Worm (Caenorhabditis elegans) whole organism, L4 larva: ENCODE data around the gene pqn-74.

Source experiments
- F10B5.3 ChIP-seq: sonication (generic microtip); optimal IDR thresholded peaks from 2 replicates; lab custom pipeline; 2016; ENCODE audit warnings: mild to moderate bottlenecking, missing genetic modification characterization, missing compliant biosample characterization
- F26F4.8 ChIP-seq: fragments of 200-800 bp; sonication (Bioruptor generic); conservative IDR thresholded peaks from 2 replicates; pipeline ENCODE4 v1.3.6; 2022; ENCODE audit warnings: missing genetic modification characterization, missing compliant biosample characterization
- R02D3.7 ChIP-seq: fragments of 150-350 bp; sonication (generic microtip); optimal IDR thresholded peaks from 3 replicates; lab custom pipeline; 2014; ENCODE audit warnings: missing biosample characterization, missing genetic modification characterization
- Y105C5A.15 ChIP-seq: fragments of 200-800 bp; sonication (Bioruptor generic); IDR thresholded peaks from 2 replicates; pipeline ENCODE4 v1.3.6; 2022; ENCODE audit warnings: missing genetic modification characterization, missing compliant biosample characterization
- Y48G9A.11 ChIP-seq: fragments of 200-800 bp; sonication (Bioruptor generic); IDR thresholded peaks from 2 replicates; pipeline ENCODE4 v1.3.6; 2022; ENCODE audit warnings: missing genetic modification reagents, missing genetic modification characterization, missing compliant biosample characterization
- Y5F2A.4 ChIP-seq: fragments of 200-800 bp; sonication (Bioruptor generic); optimal IDR thresholded peaks from 2 replicates; lab custom pipeline; 2018; ENCODE audit warnings: mild to moderate bottlenecking, missing genetic modification characterization, missing compliant biosample characterization
- Y75B8A.6 ChIP-seq: fragments of 200-800 bp; sonication (Bioruptor generic); IDR thresholded peaks from 2 replicates; pipeline ENCODE4 v1.3.6; 2022; ENCODE audit warnings: missing genetic modification reagents, missing genetic modification characterization, missing compliant biosample characterization
- attf-4 ChIP-seq: sonication (generic microtip); optimal IDR thresholded peaks from 3 replicates; lab custom pipeline; 2017; ENCODE audit warnings: missing biosample characterization, missing genetic modification characterization
- ceh-20 ChIP-seq: fragments of 200-800 bp; sonication (Bioruptor generic); IDR thresholded peaks from 2 replicates; pipeline ENCODE4 v1.3.6; 2022; ENCODE audit warnings: missing genetic modification reagents, missing genetic modification characterization, missing compliant biosample characterization
- ceh-62 ChIP-seq: sonication (generic microtip); optimal IDR thresholded peaks from 2 replicates; lab custom pipeline; 2017; ENCODE audit warnings: missing biosample characterization, missing genetic modification characterization
- ceh-82 ChIP-seq: sonication (generic microtip); optimal IDR thresholded peaks from 2 replicates; lab custom pipeline; 2017; ENCODE audit warnings: missing biosample characterization, missing genetic modification characterization
- cey-2 ChIP-seq: sonication (generic microtip); optimal IDR thresholded peaks from 3 replicates; lab custom pipeline; 2017; ENCODE audit warnings: missing genetic modification characterization, mild to moderate bottlenecking, missing compliant biosample characterization, antibody characterized with exemption, borderline replicate concordance; ENCODE audit not compliant: insufficient read depth
- ctbp-1 ChIP-seq: fragments of 200-800 bp; sonication (Bioruptor generic); IDR thresholded peaks from 2 replicates; pipeline ENCODE4 v1.3.6; 2022; ENCODE audit warnings: missing genetic modification reagents, missing genetic modification characterization, missing compliant biosample characterization
- daf-12 ChIP-seq: fragments of 150-350 bp; optimal IDR thresholded peaks from 2 replicates; lab custom pipeline; 2014; ENCODE audit warnings: missing biosample characterization, missing genetic modification reagents, missing genetic modification characterization
- daf-16 ChIP-seq, 3 experiments: sonication (generic microtip); optimal IDR thresholded peaks; 2 replicates each; lab custom pipeline; 2016 to 2017; ENCODE audit warnings: missing genetic modification characterization in 3 of 3, missing genetic modification reagents in 3 of 3, mild to moderate bottlenecking in 2 of 3, missing compliant biosample characterization in 2 of 3, missing biosample characterization in 1 of 3, moderate library complexity in 1 of 3
- daf-19 ChIP-seq: fragments of 200-800 bp; sonication (Bioruptor generic); conservative IDR thresholded peaks from 2 replicates; pipeline ENCODE4 v1.3.6; 2022; ENCODE audit warnings: missing genetic modification characterization, missing compliant biosample characterization
- dmd-9 ChIP-seq: fragments of 200-800 bp; sonication (Bioruptor generic); IDR thresholded peaks from 2 replicates; pipeline ENCODE4 v1.3.6; 2022; ENCODE audit warnings: missing genetic modification reagents, missing genetic modification characterization, missing compliant biosample characterization
- dpl-1 ChIP-seq: fragments of 150-350 bp; optimal IDR thresholded peaks from 2 replicates; lab custom pipeline; 2014; ENCODE audit warnings: missing biosample characterization, missing genetic modification reagents, missing genetic modification characterization
- dve-1 ChIP-seq: sonication (generic microtip); optimal IDR thresholded peaks from 2 replicates; lab custom pipeline; 2017; ENCODE audit warnings: antibody characterized with exemption, mild to moderate bottlenecking, missing genetic modification characterization, missing compliant biosample characterization; ENCODE audit not compliant: insufficient read depth
- hif-1 ChIP-seq, 2 experiments: sonication (generic microtip); optimal IDR thresholded peaks; 2 replicates each; lab custom pipeline; 2016 to 2017; ENCODE audit warnings: missing compliant biosample characterization in 2 of 2, missing genetic modification characterization in 2 of 2, missing genetic modification reagents in 2 of 2, missing genotype in 2 of 2, mild to moderate bottlenecking in 1 of 2
- hlh-11 ChIP-seq: fragments of 200-800 bp; sonication (Bioruptor generic); optimal IDR thresholded peaks from 2 replicates; lab custom pipeline; 2018; ENCODE audit warnings: mild to moderate bottlenecking, missing genetic modification characterization, missing compliant biosample characterization
- hmg-1.1 ChIP-seq: fragments of 200-800 bp; sonication (Bioruptor generic); IDR thresholded peaks from 2 replicates; pipeline ENCODE4 v1.3.6; 2022; ENCODE audit warnings: missing genetic modification reagents, missing genetic modification characterization, missing compliant biosample characterization
- lim-7 ChIP-seq: fragments of 200-800 bp; sonication (Bioruptor generic); IDR thresholded peaks from 2 replicates; pipeline ENCODE4 v1.3.6; 2022; ENCODE audit warnings: missing genetic modification characterization, missing compliant biosample characterization
- lin-1 ChIP-seq: fragments of 200-800 bp; sonication (Bioruptor generic); IDR thresholded peaks from 2 replicates; pipeline ENCODE4 v1.3.6; 2022; ENCODE audit warnings: missing genetic modification reagents, missing genetic modification characterization, missing compliant biosample characterization
- lin-13 ChIP-seq: fragments of 150-350 bp; optimal IDR thresholded peaks from 2 replicates; lab custom pipeline; 2014; ENCODE audit warnings: missing biosample characterization, missing genetic modification reagents, missing genetic modification characterization
- lin-38 ChIP-seq: fragments of 200-800 bp; sonication (Bioruptor generic); IDR thresholded peaks from 2 replicates; pipeline ENCODE4 v1.3.6; 2022; ENCODE audit warnings: missing genetic modification reagents, missing genetic modification characterization, missing compliant biosample characterization
- lsy-2 ChIP-seq, 2 experiments: fragments of 150-350 bp in 1 of 2; sonication (generic microtip) in 1 of 2; optimal IDR thresholded peaks; 2 replicates each; lab custom pipeline; 2014 to 2017; ENCODE audit warnings: missing biosample characterization in 2 of 2, missing genetic modification characterization in 2 of 2
- mdl-1 ChIP-seq, 2 experiments: fragments of 150-350 bp in 1 of 2; sonication (generic microtip) in 1 of 2; optimal IDR thresholded peaks; 2 replicates each; lab custom pipeline; 2014 to 2017; ENCODE audit warnings: missing biosample characterization in 2 of 2, missing genetic modification characterization in 2 of 2
- mxl-2 ChIP-seq: fragments of 200-800 bp; sonication (Bioruptor generic); conservative IDR thresholded peaks from 2 replicates; pipeline ENCODE4 v1.3.6; 2022; ENCODE audit warnings: missing genetic modification reagents, missing genetic modification characterization, missing compliant biosample characterization
- mxl-3 ChIP-seq: fragments of 200-800 bp; sonication (Bioruptor generic); optimal IDR thresholded peaks from 2 replicates; lab custom pipeline; 2018; ENCODE audit warnings: mild to moderate bottlenecking, missing genetic modification characterization, missing compliant biosample characterization
- nhr-10 ChIP-seq: fragments of 150-350 bp; optimal IDR thresholded peaks from 2 replicates; lab custom pipeline; 2014; ENCODE audit warnings: missing biosample characterization, missing genetic modification characterization
- nhr-11 ChIP-seq: fragments of 150-350 bp; optimal IDR thresholded peaks from 2 replicates; lab custom pipeline; 2014; ENCODE audit warnings: missing biosample characterization, missing genetic modification characterization
- nhr-25 ChIP-seq: sonication (generic microtip); optimal IDR thresholded peaks from 2 replicates; lab custom pipeline; 2017; ENCODE audit warnings: missing genetic modification characterization, mild to moderate bottlenecking, missing compliant biosample characterization, antibody characterized with exemption, moderate library complexity, borderline replicate concordance; ENCODE audit not compliant: insufficient read depth
- nhr-48 ChIP-seq: sonication (generic microtip); optimal IDR thresholded peaks from 2 replicates; lab custom pipeline; 2016; ENCODE audit warnings: mild to moderate bottlenecking, missing genetic modification characterization, missing compliant biosample characterization
- pha-4 ChIP-seq, 2 experiments: fragments of 150-350 bp in 1 of 2; fragments of 200-800 bp in 1 of 2; sonication (Bioruptor generic) in 1 of 2; IDR thresholded peaks in 1 of 2; optimal IDR thresholded peaks in 1 of 2; 2 replicates each; pipeline versions ENCODE4 v1.3.6 to Lab custom; 2014 to 2022; ENCODE audit warnings: missing genetic modification characterization in 2 of 2, missing genetic modification reagents in 2 of 2, missing biosample characterization in 1 of 2, missing compliant biosample characterization in 1 of 2
- php-3 ChIP-seq: fragments of 200-800 bp; sonication (Bioruptor generic); IDR thresholded peaks from 2 replicates; pipeline ENCODE4 v1.3.6; 2022; ENCODE audit warnings: missing genetic modification reagents, missing genetic modification characterization, missing compliant biosample characterization
- pqm-1 ChIP-seq: sonication (generic microtip); optimal IDR thresholded peaks from 2 replicates; lab custom pipeline; 2017; ENCODE audit warnings: missing biosample characterization, missing genetic modification characterization
- sdz-12 ChIP-seq: fragments of 200-800 bp; sonication (Bioruptor generic); optimal IDR thresholded peaks from 2 replicates; lab custom pipeline; 2018; ENCODE audit warnings: mild to moderate bottlenecking, missing genetic modification characterization, missing compliant biosample characterization
- snpc-4 ChIP-seq: fragments of 150-350 bp; optimal IDR thresholded peaks from 2 replicates; lab custom pipeline; 2014; ENCODE audit warnings: missing biosample characterization, missing genetic modification characterization
- spr-1 ChIP-seq: sonication (generic microtip); optimal IDR thresholded peaks from 2 replicates; lab custom pipeline; 2016; ENCODE audit warnings: mild to moderate bottlenecking, missing genetic modification characterization, missing compliant biosample characterization
- spr-3 ChIP-seq: fragments of 200-800 bp; sonication (Bioruptor generic); optimal IDR thresholded peaks from 2 replicates; lab custom pipeline; 2018; ENCODE audit warnings: mild to moderate bottlenecking, missing genetic modification characterization, missing compliant biosample characterization
- tra-1 ChIP-seq: fragments of 200-800 bp; sonication (Bioruptor generic); IDR thresholded peaks from 2 replicates; pipeline ENCODE4 v1.3.6; 2022; ENCODE audit warnings: missing genetic modification reagents, missing genetic modification characterization, missing compliant biosample characterization
- unc-39 ChIP-seq: sonication (generic microtip); optimal IDR thresholded peaks from 2 replicates; lab custom pipeline; 2017; ENCODE audit warnings: missing biosample characterization, missing genetic modification characterization
- unc-62 ChIP-seq, 3 experiments: fragments of 150-350 bp in 1 of 3; sonication (generic microtip); optimal IDR thresholded peaks in 2 of 3; peaks in 1 of 3; 1 replicate in 1 of 3; 2 replicates in 2 of 3; lab custom pipeline; 2014 to 2017; ENCODE audit warnings: missing biosample characterization in 3 of 3, missing genetic modification characterization in 3 of 3, missing genetic modification reagents in 3 of 3, missing genotype in 1 of 3
- zag-1 ChIP-seq: fragments of 150-350 bp; optimal IDR thresholded peaks from 2 replicates; lab custom pipeline; 2014; ENCODE audit warnings: missing biosample characterization, missing genetic modification characterization
- zfp-2 ChIP-seq: sonication (generic microtip); optimal IDR thresholded peaks from 2 replicates; lab custom pipeline; 2016; ENCODE audit warnings: mild to moderate bottlenecking, missing genetic modification characterization, missing compliant biosample characterization
- zfp-3 ChIP-seq: fragments of 200-800 bp; sonication (Bioruptor generic); conservative IDR thresholded peaks from 2 replicates; pipeline ENCODE4 v1.3.6; 2022; ENCODE audit warnings: missing genetic modification reagents, missing genetic modification characterization, missing compliant biosample characterization
- zip-11 ChIP-seq: fragments of 200-800 bp; sonication (Bioruptor generic); IDR thresholded peaks from 2 replicates; pipeline ENCODE4 v1.3.6; 2022; ENCODE audit warnings: missing genetic modification characterization, missing compliant biosample characterization
- zip-2 ChIP-seq: fragments of 150-350 bp; optimal IDR thresholded peaks from 2 replicates; lab custom pipeline; 2014; ENCODE audit warnings: missing biosample characterization, missing genetic modification characterization

Gene pqn-74

ce11 chrIV:13314181-13314580 lies 17.0 kb downstream of the pqn-74 start:
- TF ChIP-seq Y105C5A.15 (GFP tag; lab: Robert Waterston, UW) (no peak), sdz-12 (GFP tag; lab: Kevin White, UChicago) (no peak), php-3 (GFP tag; lab: Robert Waterston, UW) (peak; percentile 97), nhr-10 (tag; lab: Kevin White, UChicago) (peak; percentile 31), pha-4 (GFP tag; IDR thresholded peaks at IDR 0.05; lab: Robert Waterston, UW) (peak; percentile 7; the same call in 1 of the 2 replicates), pha-4 (tag; optimal IDR thresholded peaks at IDR 0.05; lab: Kevin White, UChicago) (no peak), daf-19 (GFP tag; lab: Robert Waterston, UW) (no peak), attf-4 (tag; lab: Kevin White, UChicago) (no peak), ceh-62 (no peak), lin-1 (GFP tag; lab: Robert Waterston, UW) (peak; percentile 41; the same call in 1 of the 2 replicates), ctbp-1 (GFP tag; lab: Robert Waterston, UW) (no peak), unc-62 (GFP tag; optimal IDR thresholded peaks at IDR 0.05 in 1 of 2; lab: Kevin White, UChicago) (no peak), unc-62 (tag; optimal IDR thresholded peaks at IDR 0.05; lab: Kevin White, UChicago) (no peak), tra-1 (GFP tag; lab: Robert Waterston, UW) (peak; percentile 80; the same call in 1 of the 2 replicates), hlh-11 (peak; percentile 94), zip-11 (GFP tag; lab: Robert Waterston, UW) (no peak), Y5F2A.4 (GFP tag; lab: Kevin White, UChicago) (no peak), zfp-3 (no peak), hif-1 (tag; optimal IDR thresholded peaks at IDR 0.05; lab: Kevin White, UChicago) (no peak), lsy-2 (tag; optimal IDR thresholded peaks at IDR 0.05; lab: Kevin White, UChicago) (peak in 1 of 2 experiments; percentile 39), mxl-2 (GFP tag; lab: Robert Waterston, UW) (0 out of 2 replicates have a peak, but pooled peaks have one; percentile 32), zfp-2 (tag; lab: Kevin White, UChicago) (no peak), pqm-1 (tag; lab: Kevin White, UChicago) (peak; percentile 82), cey-2 (tag; lab: Kevin White, UChicago) (peak; percentile 22), lim-7 (no peak), dve-1 (tag; lab: Kevin White, UChicago) (peak; percentile 97), ceh-20 (GFP tag; lab: Robert Waterston, UW) (peak; percentile 85), dmd-9 (GFP tag; lab: Robert Waterston, UW) (no peak), Y75B8A.6 (GFP tag; lab: Robert Waterston, UW) (0 out of 2 replicates have a peak, but pooled peaks have one; percentile 19), hmg-1.1 (GFP tag; lab: Robert Waterston, UW) (no peak), mxl-3 (GFP tag; lab: Kevin White, UChicago) (peak; percentile 40), mdl-1 (tag; optimal IDR thresholded peaks at IDR 0.05; lab: Kevin White, UChicago) (peak in 1 of 2 experiments; percentile 24), F10B5.3 (tag; lab: Kevin White, UChicago) (no peak), daf-12 (tag; lab: Kevin White, UChicago) (no peak), dpl-1 (GFP tag; lab: Kevin White, UChicago) (no peak), lin-38 (GFP tag; lab: Robert Waterston, UW) (no peak), lin-13 (GFP tag; lab: Kevin White, UChicago) (no peak), spr-1 (tag; lab: Kevin White, UChicago) (no peak), daf-16 (GFP tag; optimal IDR thresholded peaks at IDR 0.05; lab: Kevin White, UChicago) (peak in 1 of 2 experiments; percentile 24), daf-16 (tag; optimal IDR thresholded peaks at IDR 0.05; lab: Kevin White, UChicago) (peak; percentile 81), unc-39 (tag; lab: Kevin White, UChicago) (no peak), F26F4.8 (GFP tag; lab: Robert Waterston, UW) (no peak), R02D3.7 (tag; lab: Kevin White, UChicago) (no peak), spr-3 (GFP tag; lab: Kevin White, UChicago) (peak; percentile 18), zag-1 (tag; lab: Kevin White, UChicago) (no peak), nhr-11 (tag; lab: Kevin White, UChicago) (no peak), Y48G9A.11 (no peak), nhr-48 (tag; lab: Kevin White, UChicago) (peak; percentile 86), snpc-4 (tag; lab: Kevin White, UChicago) (no peak), zip-2 (tag; lab: Kevin White, UChicago) (no peak), ceh-82 (tag; lab: Kevin White, UChicago) (no peak), nhr-25 (no peak)
